Fruit fly (Drosophila melanogaster) whole organism, embryonic: ENCODE data around the gene retm.

Experiments
- Ada2b ChIP-seq: fragments of 200-800 bp; sonication (Bioruptor generic); IDR thresholded peaks from 2 replicates; pipeline ENCODE4 v1.3.6; 2022; ENCODE audit warnings: missing biosample characterization, missing genetic modification characterization
- Asciz ChIP-seq: fragments of 200-800 bp; sonication (Bioruptor generic); optimal IDR thresholded peaks from 2 replicates; lab custom pipeline; 2017; ENCODE audit warnings: missing biosample characterization, mild to moderate bottlenecking, missing genetic modification characterization, missing genetic modification reagents
- CG10274 ChIP-seq: fragments of 200-800 bp; sonication (Bioruptor generic); optimal IDR thresholded peaks from 3 replicates; lab custom pipeline; 2017; ENCODE audit warnings: missing biosample characterization, mild to moderate bottlenecking, missing genetic modification characterization
- CG10959 ChIP-seq: fragments of 200-800 bp; sonication (Bioruptor generic); IDR thresholded peaks from 2 replicates; pipeline ENCODE4 v1.3.6; 2022; ENCODE audit warnings: missing biosample characterization, missing genetic modification characterization
- CG12071 ChIP-seq: fragments of 200-800 bp; sonication (Bioruptor generic); optimal IDR thresholded peaks from 3 replicates; lab custom pipeline; 2018; ENCODE audit warnings: missing biosample characterization, mild to moderate bottlenecking, missing genetic modification characterization
- CG12391 ChIP-seq: fragments of 200-800 bp; sonication (Bioruptor generic); optimal IDR thresholded peaks from 3 replicates; lab custom pipeline; 2018; ENCODE audit warnings: missing biosample characterization, mild to moderate bottlenecking, missing genetic modification characterization, moderate library complexity
- CG14965 ChIP-seq: fragments of 200-800 bp; sonication (Bioruptor generic); optimal IDR thresholded peaks from 2 replicates; lab custom pipeline; 2016; ENCODE audit warnings: missing biosample characterization, missing genetic modification characterization, borderline replicate concordance
- CG16779 ChIP-seq: fragments of 200-800 bp; sonication (Bioruptor generic); IDR thresholded peaks from 2 replicates; pipeline ENCODE4 v1.3.6; 2022; ENCODE audit warnings: missing biosample characterization, missing genetic modification characterization
- CG16863 ChIP-seq: fragments of 200-800 bp; sonication (Bioruptor generic); optimal IDR thresholded peaks from 3 replicates; lab custom pipeline; 2016; ENCODE audit warnings: missing biosample characterization, missing genetic modification characterization
- CG17359 ChIP-seq: fragments of 200-800 bp; sonication (Bioruptor generic); optimal IDR thresholded peaks from 3 replicates; lab custom pipeline; 2018; ENCODE audit warnings: missing biosample characterization, mild to moderate bottlenecking, missing genetic modification characterization, moderate library complexity
- CG18011 ChIP-seq: fragments of 200-800 bp; sonication (Bioruptor generic); optimal IDR thresholded peaks from 2 replicates; lab custom pipeline; 2017; ENCODE audit warnings: missing biosample characterization, missing genetic modification characterization, mild to moderate bottlenecking, moderate library complexity, missing genotype
- CG18476 ChIP-seq: fragments of 200-800 bp; sonication (Bioruptor generic); optimal IDR thresholded peaks from 2 replicates; lab custom pipeline; 2016; ENCODE audit warnings: missing biosample characterization, mild to moderate bottlenecking, missing genetic modification characterization
- CG18619 ChIP-seq: fragments of 200-800 bp; sonication (Bioruptor generic); optimal IDR thresholded peaks from 3 replicates; lab custom pipeline; 2017; ENCODE audit warnings: missing biosample characterization, mild to moderate bottlenecking, missing genetic modification characterization
- CG2678 ChIP-seq: fragments of 200-800 bp; sonication (Bioruptor generic); optimal IDR thresholded peaks from 3 replicates; lab custom pipeline; 2019; ENCODE audit warnings: missing biosample characterization, mild to moderate bottlenecking, missing genetic modification characterization, moderate library complexity
- CG3065 ChIP-seq: fragments of 200-800 bp; sonication (Bioruptor generic); optimal IDR thresholded peaks from 2 replicates; lab custom pipeline; 2016; ENCODE audit warnings: missing biosample characterization, missing genetic modification characterization
- CG31441 ChIP-seq: fragments of 200-800 bp; sonication (Bioruptor generic); IDR thresholded peaks from 2 replicates; pipeline ENCODE4 v1.3.6; 2022; ENCODE audit warnings: missing biosample characterization, missing genetic modification characterization
- CG3163 ChIP-seq: fragments of 200-800 bp; sonication (Bioruptor generic); optimal IDR thresholded peaks from 3 replicates; lab custom pipeline; 2016; ENCODE audit warnings: missing biosample characterization, missing genetic modification characterization
- CG34422 ChIP-seq: fragments of 200-800 bp; sonication (Bioruptor generic); IDR thresholded peaks from 3 replicates; pipeline ENCODE4 v1.3.6; 2022; ENCODE audit warnings: missing biosample characterization, missing genetic modification characterization
- CG3995 ChIP-seq: fragments of 200-800 bp; sonication (Bioruptor generic); optimal IDR thresholded peaks from 3 replicates; lab custom pipeline; 2016; ENCODE audit warnings: missing biosample characterization, missing genetic modification characterization
- CG4424 ChIP-seq: fragments of 200-800 bp; sonication (Bioruptor generic); optimal IDR thresholded peaks from 3 replicates; lab custom pipeline; 2016; ENCODE audit warnings: missing biosample characterization, missing genetic modification characterization
- CG6654 ChIP-seq: fragments of 200-800 bp; sonication (Bioruptor generic); optimal IDR thresholded peaks from 2 replicates; lab custom pipeline; 2017; ENCODE audit warnings: missing biosample characterization, mild to moderate bottlenecking, missing genetic modification characterization
- CG6791 ChIP-seq: fragments of 200-800 bp; sonication (Bioruptor generic); IDR thresholded peaks from 3 replicates; pipeline ENCODE4 v1.3.6; 2022; ENCODE audit warnings: missing biosample characterization, missing genetic modification characterization; ENCODE audit not compliant: partially characterized antibody
- CG7963 ChIP-seq: fragments of 200-800 bp; sonication (Bioruptor generic); IDR thresholded peaks from 3 replicates; pipeline ENCODE4 v1.3.6; 2022; ENCODE audit warnings: missing biosample characterization, missing genetic modification characterization; ENCODE audit not compliant: partially characterized antibody
- CG8944 ChIP-seq: fragments of 200-800 bp; sonication (Bioruptor generic); optimal IDR thresholded peaks from 3 replicates; lab custom pipeline; 2016; ENCODE audit warnings: missing biosample characterization, missing genetic modification characterization
- E2f2 ChIP-seq: fragments of 200-800 bp; sonication (Bioruptor generic); IDR thresholded peaks from 2 replicates; pipeline ENCODE4 v1.3.6; 2022; ENCODE audit warnings: missing biosample characterization, missing genetic modification characterization
- HLH3B ChIP-seq: fragments of 200-800 bp; sonication (Bioruptor generic); IDR thresholded peaks from 2 replicates; pipeline ENCODE4 v1.3.6; 2022; ENCODE audit warnings: missing biosample characterization, missing genetic modification characterization
- Hand ChIP-seq: fragments of 200-800 bp; sonication (Bioruptor generic); optimal IDR thresholded peaks from 2 replicates; lab custom pipeline; 2017; ENCODE audit warnings: mild to moderate bottlenecking, missing biosample characterization, missing genetic modification reagents, missing genetic modification characterization
- Lpt ChIP-seq: fragments of >200 bp; optimal IDR thresholded peaks from 2 replicates; lab custom pipeline; 2018; ENCODE audit warnings: missing biosample characterization, missing genetic modification characterization
- MTF-1 ChIP-seq: fragments of 200-800 bp; sonication (Bioruptor generic); optimal IDR thresholded peaks from 2 replicates; lab custom pipeline; 2018; ENCODE audit warnings: missing biosample characterization, mild to moderate bottlenecking, missing genetic modification characterization, borderline replicate concordance
- Nf-YC ChIP-seq: fragments of 200-800 bp; optimal IDR thresholded peaks from 3 replicates; lab custom pipeline; 2019; ENCODE audit warnings: missing biosample characterization, mild to moderate bottlenecking, missing genetic modification characterization, moderate library complexity
- Oaz ChIP-seq: fragments of 200-800 bp; sonication (Bioruptor generic); IDR thresholded peaks from 2 replicates; pipeline ENCODE4 v1.3.6; 2022; ENCODE audit warnings: missing biosample characterization, missing genetic modification characterization
- Poxn ChIP-seq: fragments of 200-800 bp; sonication (Bioruptor generic); IDR thresholded peaks from 2 replicates; pipeline ENCODE4 v1.3.6; 2022; ENCODE audit warnings: missing biosample characterization, missing genetic modification characterization
- Sin3A ChIP-seq: fragments of >200 bp; optimal IDR thresholded peaks from 2 replicates; lab custom pipeline; 2018
- Sox100B ChIP-seq: fragments of 200-800 bp; sonication (Bioruptor generic); optimal IDR thresholded peaks from 3 replicates; lab custom pipeline; 2018; ENCODE audit warnings: missing biosample characterization, mild to moderate bottlenecking, missing genetic modification characterization
- Sry-δ ChIP-seq: fragments of 200-800 bp; sonication (Bioruptor generic); optimal IDR thresholded peaks from 2 replicates; lab custom pipeline; 2016; ENCODE audit warnings: missing biosample characterization, missing genetic modification characterization
- Xbp1 ChIP-seq: fragments of 200-800 bp; sonication (Bioruptor generic); optimal IDR thresholded peaks from 3 replicates; lab custom pipeline; 2016; ENCODE audit warnings: missing biosample characterization, mild to moderate bottlenecking, missing genetic modification characterization
- aop ChIP-seq: fragments of 200-800 bp; sonication (Bioruptor generic); IDR thresholded peaks from 2 replicates; pipeline ENCODE4 v1.3.6; 2022; ENCODE audit warnings: missing biosample characterization, missing genetic modification characterization
- bcd ChIP-seq: fragments of 200-800 bp; sonication (Bioruptor generic); optimal IDR thresholded peaks from 2 replicates; lab custom pipeline; 2017; ENCODE audit warnings: missing biosample characterization, mild to moderate bottlenecking, missing genetic modification characterization
- cas ChIP-seq: fragments of 200-800 bp; sonication (Bioruptor generic); IDR thresholded peaks from 2 replicates; pipeline ENCODE4 v1.3.6; 2022; ENCODE audit warnings: missing biosample characterization, missing genetic modification characterization
- dan ChIP-seq: fragments of 200-800 bp; sonication (Bioruptor generic); IDR thresholded peaks from 2 replicates; pipeline ENCODE4 v1.3.6; 2022; ENCODE audit warnings: missing biosample characterization, missing genetic modification characterization
- dimm ChIP-seq: fragments of 200-800 bp; sonication (Bioruptor generic); IDR thresholded peaks from 2 replicates; pipeline ENCODE4 v1.3.6; 2022; ENCODE audit warnings: missing biosample characterization, missing genetic modification characterization
- dysf ChIP-seq: fragments of 200-800 bp; sonication (Bioruptor generic); IDR thresholded peaks from 3 replicates; pipeline ENCODE4 v1.3.6; 2022; ENCODE audit warnings: missing biosample characterization, missing genetic modification characterization
- grau ChIP-seq: fragments of 200-800 bp; optimal IDR thresholded peaks from 3 replicates; lab custom pipeline; 2019; ENCODE audit warnings: missing biosample characterization, mild to moderate bottlenecking, missing genetic modification characterization, moderate library complexity
- kah ChIP-seq: fragments of 200-800 bp; sonication (Bioruptor generic); optimal IDR thresholded peaks from 2 replicates; lab custom pipeline; 2018; ENCODE audit warnings: missing biosample characterization, mild to moderate bottlenecking, missing genetic modification characterization
- pzg ChIP-seq: fragments of 200-800 bp; sonication (Bioruptor generic); optimal IDR thresholded peaks from 3 replicates; lab custom pipeline; 2018; ENCODE audit warnings: missing biosample characterization, mild to moderate bottlenecking, missing genetic modification characterization, moderate library complexity
- salm ChIP-seq: fragments of 200-800 bp; sonication (Bioruptor generic); optimal IDR thresholded peaks from 2 replicates; lab custom pipeline; 2018; ENCODE audit warnings: missing biosample characterization, mild to moderate bottlenecking, missing genetic modification characterization
- sens ChIP-seq: fragments of 200-800 bp; sonication (Bioruptor generic); peaks from one replicate; lab custom pipeline; 2016; ENCODE audit warnings: missing biosample characterization, missing genetic modification characterization
- sisA ChIP-seq: fragments of 200-800 bp; sonication (Bioruptor generic); IDR thresholded peaks from 2 replicates; pipeline ENCODE4 v1.3.6; 2022; ENCODE audit warnings: missing biosample characterization, missing genetic modification characterization
- sug ChIP-seq: fragments of 200-800 bp; optimal IDR thresholded peaks from 2 replicates; lab custom pipeline; 2019; ENCODE audit warnings: missing biosample characterization, mild to moderate bottlenecking, missing genetic modification characterization, moderate library complexity
- trh ChIP-seq: fragments of 200-800 bp; sonication (Bioruptor generic); optimal IDR thresholded peaks from 2 replicates; lab custom pipeline; 2016; ENCODE audit warnings: missing biosample characterization, missing genetic modification characterization
- unpg ChIP-seq: fragments of 200-800 bp; sonication (Bioruptor generic); optimal IDR thresholded peaks from 3 replicates; lab custom pipeline; 2018; ENCODE audit warnings: missing biosample characterization, mild to moderate bottlenecking, missing genetic modification characterization, moderate library complexity
- vfl ChIP-seq: fragments of 200-800 bp; sonication (Bioruptor generic); optimal IDR thresholded peaks from 2 replicates; lab custom pipeline; 2016; ENCODE audit warnings: missing biosample characterization, missing genetic modification characterization

retm gene

DNA sequence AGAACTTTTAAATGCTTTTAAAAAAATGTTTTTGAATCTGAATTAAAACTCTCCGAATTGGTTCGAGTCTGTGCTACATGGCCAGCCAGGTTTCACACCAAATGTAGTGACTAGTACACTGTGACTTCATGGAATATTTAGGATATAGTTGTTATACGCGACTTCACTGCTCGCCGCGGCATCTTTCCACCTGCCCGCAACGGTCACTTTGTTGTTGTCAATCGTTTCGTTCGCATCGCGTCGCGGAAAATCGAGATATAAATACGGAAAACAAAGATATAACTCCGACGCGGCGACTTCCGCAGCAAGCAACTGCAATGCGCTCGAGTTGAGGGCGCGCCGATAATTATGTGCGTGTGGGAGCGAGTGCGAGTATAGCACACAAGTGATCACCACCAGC, 42.7 kb upstream of the retm start, which contains the start of gene CG31637 (continued):
- TF ChIP-seq Sry-δ (GFP tag; lab: Kevin White, UChicago) (peak; percentile 56), kah (GFP tag; lab: Kevin White, UChicago) (peak; percentile 35), CG8944 (GFP tag; lab: Kevin White, UChicago) (no peak), sug (tag; lab: Kevin White, UChicago) (peak; percentile 49), Nf-YC (peak; percentile 77), dan (GFP tag; lab: Robert Waterston, UW) (no peak), CG10274 (no peak), pzg (GFP tag; lab: Kevin White, UChicago) (peak; percentile 94), Oaz (no peak), grau (tag; lab: Kevin White, UChicago) (peak; percentile 42), MTF-1 (GFP tag; lab: Kevin White, UChicago) (no peak), Sin3A (lab: Kevin White, UChicago) (peak; percentile 46), CG31441 (GFP tag; lab: Robert Waterston, UW) (peak; percentile 59; the same call in 1 of the 2 replicates), Sox100B (GFP tag; lab: Kevin White, UChicago) (no peak), CG18619 (no peak), cas (GFP tag; lab: Robert Waterston, UW) (peak; percentile 39; the same call in 1 of the 2 replicates), CG3065 (GFP tag; lab: Kevin White, UChicago) (no peak), Poxn (GFP tag; lab: Robert Waterston, UW) (no peak), CG4424 (GFP tag; lab: Kevin White, UChicago) (no peak), CG34422 (peak; percentile 44; the same call in 1 of the 3 replicates), HLH3B (GFP tag; lab: Robert Waterston, UW) (no peak), Lpt (GFP tag; lab: Kevin White, UChicago) (no peak), trh (GFP tag; lab: Kevin White, UChicago) (no peak), CG3995 (GFP tag; lab: Kevin White, UChicago) (peak; percentile 98), Hand (GFP tag; lab: Kevin White, UChicago) (no peak), bcd (GFP tag; lab: Kevin White, UChicago) (no peak), CG2678 (tag; lab: Kevin White, UChicago) (peak; percentile 2), dimm (GFP tag; lab: Robert Waterston, UW) (no peak), CG16779 (no peak), CG10959 (GFP tag; lab: Robert Waterston, UW) (no peak), E2f2 (GFP tag; lab: Robert Waterston, UW) (peak; percentile 70), CG12071 (GFP tag; lab: Kevin White, UChicago) (peak; percentile 37), salm (tag; lab: Kevin White, UChicago) (peak; percentile 34), unpg (GFP tag; lab: Kevin White, UChicago) (no peak), CG7963 (GFP tag; lab: Robert Waterston, UW) (no peak), CG16863 (GFP tag; lab: Kevin White, UChicago) (no peak), aop (GFP tag; lab: Robert Waterston, UW) (peak; percentile 3; the same call in 1 of the 2 replicates), CG18476 (no peak), CG6654 (GFP tag; lab: Kevin White, UChicago) (no peak), sens (GFP tag; lab: Kevin White, UChicago) (peak; percentile 76), CG18011 (GFP tag; lab: Kevin White, UChicago) (no peak), Xbp1 (GFP tag; lab: Kevin White, UChicago) (peak; percentile 31), vfl (GFP tag; lab: Kevin White, UChicago) (no peak), sisA (no peak), CG14965 (GFP tag; lab: Kevin White, UChicago) (no peak), CG17359 (peak; percentile 0), CG3163 (GFP tag; lab: Kevin White, UChicago) (peak; percentile 6), CG12391 (tag; lab: Kevin White, UChicago) (peak; percentile 12), dysf (GFP tag; lab: Robert Waterston, UW) (no peak), CG6791 (peak; percentile 52; the same call in 1 of the 3 replicates), Ada2b (GFP tag; lab: Robert Waterston, UW) (no peak), Asciz (GFP tag; lab: Kevin White, UChicago) (no peak)
